Fruit fly (Drosophila melanogaster) whole organism, wandering third instar larva: ENCODE measurements around the gene CG4045.
A peak's percentile ranks its signal among the peaks of the same experiment; 100 is the strongest.

Experiments
- Abd-B ChIP-seq: fragments of >200 bp; optimal IDR thresholded peaks from 2 replicates; lab custom pipeline; 2017; ENCODE audit warnings: missing biosample characterization, missing genetic modification characterization
- CG9705 ChIP-seq: fragments of 200-800 bp; sonication (Bioruptor generic); optimal IDR thresholded peaks from 2 replicates; lab custom pipeline; 2018; ENCODE audit warnings: missing biosample characterization, mild to moderate bottlenecking, missing genetic modification characterization
- CrebA ChIP-seq: fragments of 200-800 bp; sonication (Bioruptor generic); optimal IDR thresholded peaks from 2 replicates; lab custom pipeline; 2016; ENCODE audit warnings: missing biosample characterization, mild to moderate bottlenecking, missing genetic modification characterization, borderline replicate concordance
- Dif ChIP-seq: fragments of 200-275, 200-300 bp; sonication (Bioruptor generic); optimal IDR thresholded peaks from 2 replicates; lab custom pipeline; 2018; ENCODE audit warnings: missing biosample characterization, missing genetic modification characterization; ENCODE audit not compliant: partially characterized antibody
- HLH106 ChIP-seq: fragments of 200-800 bp; optimal IDR thresholded peaks from 3 replicates; lab custom pipeline; 2019; ENCODE audit warnings: missing biosample characterization, mild to moderate bottlenecking, missing genetic modification characterization, moderate library complexity
- Hnf4 ChIP-seq: fragments of 200-800 bp; sonication (Bioruptor generic); optimal IDR thresholded peaks from 2 replicates; lab custom pipeline; 2016; ENCODE audit warnings: missing biosample characterization, mild to moderate bottlenecking, missing genetic modification characterization
- Hr78 ChIP-seq: fragments of >200 bp; optimal IDR thresholded peaks from 2 replicates; lab custom pipeline; 2017; ENCODE audit warnings: missing biosample characterization, missing genetic modification characterization
- Jra ChIP-seq: sonication (Bioruptor generic); optimal IDR thresholded peaks from 2 replicates; lab custom pipeline; 2016; ENCODE audit warnings: missing biosample characterization, missing genetic modification characterization
- Mio ChIP-seq: sonication (Bioruptor generic); optimal IDR thresholded peaks from 2 replicates; lab custom pipeline; 2016; ENCODE audit warnings: missing biosample characterization, missing genetic modification characterization
- Myc ChIP-seq: fragments of >200 bp; optimal IDR thresholded peaks from 2 replicates; lab custom pipeline; 2017
- N ChIP-seq: fragments of >200 bp; optimal IDR thresholded peaks from 2 replicates; lab custom pipeline; 2018; ENCODE audit warnings: missing biosample characterization, missing external identifiers, missing genetic modification characterization
- OdsH ChIP-seq: fragments of 200-800 bp; sonication (Bioruptor generic); optimal IDR thresholded peaks from 2 replicates; lab custom pipeline; 2016; ENCODE audit warnings: missing biosample characterization, mild to moderate bottlenecking, missing genetic modification characterization
- Rel ChIP-seq, 2 experiments: fragments of 200-800 bp; sonication (Bioruptor generic) in 1 of 2; optimal IDR thresholded peaks; 2 replicates in 1 of 2; 3 replicates in 1 of 2; lab custom pipeline; 2016 to 2019; ENCODE audit warnings: mild to moderate bottlenecking in 2 of 2, missing biosample characterization in 2 of 2, missing genetic modification characterization in 2 of 2, moderate library complexity in 1 of 2
- Sp1 ChIP-seq: fragments of 200-800 bp; sonication (Bioruptor generic); optimal IDR thresholded peaks from 3 replicates; lab custom pipeline; 2019; ENCODE audit warnings: missing biosample characterization, mild to moderate bottlenecking, missing genetic modification characterization, moderate library complexity
- Vsx2 ChIP-seq: fragments of 200-300, 225-300 bp; sonication (Bioruptor generic); optimal IDR thresholded peaks from 2 replicates; lab custom pipeline; 2018; ENCODE audit warnings: missing biosample characterization, missing genetic modification characterization; ENCODE audit not compliant: partially characterized antibody
- br ChIP-seq: fragments of 200-800 bp; sonication (Bioruptor generic); optimal IDR thresholded peaks from 2 replicates; lab custom pipeline; 2016; ENCODE audit warnings: missing biosample characterization, missing genetic modification characterization
- brk ChIP-seq: fragments of 200-800 bp; sonication (Bioruptor generic); optimal IDR thresholded peaks from 2 replicates; lab custom pipeline; 2016; ENCODE audit warnings: missing biosample characterization, mild to moderate bottlenecking, missing genetic modification characterization
- dl ChIP-seq, 2 experiments: fragments of 175-275, 200-275 bp in 1 of 2; fragments of 200-275 bp in 1 of 2; sonication (Bioruptor generic); optimal IDR thresholded peaks; lab custom pipeline; 2018; ENCODE audit warnings: mild to moderate bottlenecking in 2 of 2, missing biosample characterization in 2 of 2, missing genetic modification characterization in 2 of 2, moderate library complexity in 2 of 2; ENCODE audit not compliant: partially characterized antibody in 2 of 2, insufficient read depth in 1 of 2
- dmrt93B ChIP-seq: fragments of 200-800 bp; sonication (Bioruptor generic); optimal IDR thresholded peaks from 2 replicates; lab custom pipeline; 2018; ENCODE audit warnings: missing biosample characterization, mild to moderate bottlenecking, missing genetic modification characterization
- dsf ChIP-seq: sonication (Bioruptor generic); optimal IDR thresholded peaks from 2 replicates; lab custom pipeline; 2016; ENCODE audit warnings: missing biosample characterization, missing genetic modification characterization, borderline replicate concordance
- ey ChIP-seq: fragments of 200-800 bp; sonication (Bioruptor generic); optimal IDR thresholded peaks from 2 replicates; lab custom pipeline; 2016; ENCODE audit warnings: missing biosample characterization, missing genetic modification characterization
- foxo ChIP-seq, 2 experiments: fragments of 200-800 bp; sonication (Bioruptor generic); optimal IDR thresholded peaks; 2 replicates in 1 of 2; 3 replicates in 1 of 2; lab custom pipeline; 2016 to 2017; ENCODE audit warnings: missing biosample characterization in 2 of 2, missing genetic modification characterization in 2 of 2
- fru ChIP-seq: fragments of 200-800 bp; sonication (Bioruptor generic); optimal IDR thresholded peaks from 3 replicates; lab custom pipeline; 2016; ENCODE audit warnings: missing biosample characterization, mild to moderate bottlenecking, missing genetic modification characterization
- h ChIP-seq: fragments of 200-800 bp; sonication (Bioruptor generic); optimal IDR thresholded peaks from 3 replicates; lab custom pipeline; 2016; ENCODE audit warnings: missing biosample characterization, mild to moderate bottlenecking, missing genetic modification characterization
- jim ChIP-seq: fragments of 175-275, 200-325 bp; sonication (Bioruptor generic); optimal IDR thresholded peaks from 2 replicates; lab custom pipeline; 2016; ENCODE audit warnings: missing biosample characterization, mild to moderate bottlenecking, missing genetic modification characterization
- lola ChIP-seq: fragments of >200 bp; optimal IDR thresholded peaks from 2 replicates; lab custom pipeline; 2017; ENCODE audit warnings: missing biosample characterization, missing genetic modification characterization
- psq ChIP-seq: fragments of 200-800 bp; sonication (Bioruptor generic); optimal IDR thresholded peaks from 3 replicates; lab custom pipeline; 2017; ENCODE audit warnings: missing biosample characterization, mild to moderate bottlenecking, missing genetic modification characterization, moderate library complexity
- rgr ChIP-seq: fragments of 200-800 bp; sonication (Bioruptor generic); optimal IDR thresholded peaks from 3 replicates; lab custom pipeline; 2016; ENCODE audit warnings: missing biosample characterization, mild to moderate bottlenecking, missing genetic modification characterization
- sage ChIP-seq: fragments of 200-800 bp; sonication (Bioruptor generic); optimal IDR thresholded peaks from 2 replicates; lab custom pipeline; 2016; ENCODE audit warnings: missing biosample characterization, mild to moderate bottlenecking, missing genetic modification characterization
- sv ChIP-seq: fragments of 200-800 bp; sonication (Bioruptor generic); optimal IDR thresholded peaks from 3 replicates; lab custom pipeline; 2016; ENCODE audit warnings: missing biosample characterization, missing genetic modification characterization
- tai ChIP-seq: sonication (Bioruptor generic); optimal IDR thresholded peaks from 2 replicates; lab custom pipeline; 2016; ENCODE audit warnings: missing biosample characterization, missing genetic modification characterization
- usp ChIP-seq: fragments of >200 bp; optimal IDR thresholded peaks from 2 replicates; lab custom pipeline; 2017; ENCODE audit warnings: missing biosample characterization, missing genetic modification characterization
- woc ChIP-seq: sonication (Bioruptor generic); optimal IDR thresholded peaks from 2 replicates; lab custom pipeline; 2016; ENCODE audit warnings: missing biosample characterization, mild to moderate bottlenecking, missing genetic modification characterization

Gene CG4045

DNA sequence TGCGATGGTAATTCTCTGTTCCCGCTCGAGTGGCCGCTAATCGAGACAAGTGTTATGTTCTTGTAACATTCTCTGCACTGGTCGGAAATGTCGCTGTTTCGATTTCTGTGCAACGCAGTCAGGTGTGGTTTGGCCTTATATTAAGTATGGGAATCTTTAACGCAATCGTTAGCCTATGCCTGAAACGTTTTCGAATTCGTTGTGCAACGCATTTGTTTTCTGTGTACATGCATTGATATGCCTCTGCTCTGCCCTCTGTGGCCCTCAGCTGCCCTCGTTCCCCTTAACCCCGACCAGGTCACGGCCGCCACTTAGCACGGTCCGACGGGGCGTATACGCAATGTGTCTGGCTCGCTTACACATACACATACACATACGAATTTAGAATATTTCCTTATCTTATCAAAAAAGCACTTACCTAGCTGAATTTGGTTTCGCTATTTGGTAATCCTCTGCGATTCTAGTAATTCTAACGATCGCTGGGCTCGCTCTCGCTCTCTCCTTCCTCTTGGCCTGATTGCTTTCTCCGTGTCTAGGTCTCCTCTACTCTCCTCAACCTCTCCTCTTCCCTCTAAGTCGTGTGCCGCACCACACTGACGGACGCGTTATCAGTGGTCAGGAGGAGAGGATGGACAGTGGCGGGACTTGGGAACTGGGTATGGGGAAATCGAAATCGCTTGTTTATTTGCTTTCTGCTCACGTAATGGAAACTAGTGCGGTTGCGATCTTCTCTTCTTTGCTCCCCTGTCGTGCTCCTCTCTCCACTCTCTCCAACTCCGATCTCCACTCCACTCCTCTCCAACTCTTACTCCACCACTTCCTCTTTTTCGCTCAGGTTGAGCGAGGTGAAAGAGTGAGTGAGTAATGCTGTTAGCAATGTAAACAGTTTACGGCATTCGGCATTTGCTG, 26.7 kb downstream of the CG4045 start:
- TF ChIP-seq h (peak; percentile 67), ey (GFP tag; lab: Kevin White, UChicago) (no peak), sv (GFP tag; lab: Kevin White, UChicago) (no peak), lola (GFP tag; lab: Kevin White, UChicago) (no peak), br (GFP tag; lab: Kevin White, UChicago) (peak; percentile 75), HLH106 (peak; percentile 11)

DNA sequence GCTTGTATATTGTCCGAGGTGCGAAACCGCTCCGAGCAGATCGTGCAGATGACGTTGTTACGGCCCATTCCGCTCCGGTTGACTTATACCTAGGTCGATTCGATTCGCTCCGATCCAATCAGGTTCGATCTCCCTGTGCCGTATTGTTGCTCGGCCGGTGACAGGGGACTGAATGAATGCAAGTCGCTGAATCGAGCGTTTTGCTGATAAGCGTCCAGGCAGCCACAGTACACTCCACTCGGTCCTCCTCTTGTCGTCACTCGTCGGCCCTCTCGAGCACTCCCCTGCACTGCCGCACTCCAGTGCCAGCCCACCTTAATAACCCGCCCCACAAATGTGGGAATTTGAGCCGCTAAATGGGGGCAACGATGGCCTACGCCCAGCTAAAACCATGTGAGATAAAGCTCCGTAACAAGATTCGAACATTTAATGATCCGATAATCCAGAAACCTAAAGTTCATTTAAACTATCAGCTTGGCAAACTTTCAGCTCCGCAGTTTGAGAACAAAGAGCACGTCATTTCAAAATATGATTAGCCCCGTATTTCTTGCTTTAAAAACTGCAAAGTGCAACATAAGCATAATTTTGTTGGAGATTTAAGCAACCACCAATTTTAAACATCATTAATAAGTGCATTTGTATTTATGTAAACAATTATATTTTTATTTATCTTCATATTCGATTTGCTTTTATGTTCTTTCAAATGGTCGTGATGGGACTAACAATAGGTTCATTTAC, 31.9 kb downstream of the CG4045 start, which contains the start of gene CG4325:
CG4325 (minus strand) TSS at position 159 of the 738 bp plus-strand sequence.
- TF ChIP-seq br (GFP tag; lab: Kevin White, UChicago) (peak; percentile 0), psq (GFP tag; lab: Kevin White, UChicago) (no peak), Dif (GFP tag; lab: Kevin White, UChicago) (peak; percentile 37)

DNA sequence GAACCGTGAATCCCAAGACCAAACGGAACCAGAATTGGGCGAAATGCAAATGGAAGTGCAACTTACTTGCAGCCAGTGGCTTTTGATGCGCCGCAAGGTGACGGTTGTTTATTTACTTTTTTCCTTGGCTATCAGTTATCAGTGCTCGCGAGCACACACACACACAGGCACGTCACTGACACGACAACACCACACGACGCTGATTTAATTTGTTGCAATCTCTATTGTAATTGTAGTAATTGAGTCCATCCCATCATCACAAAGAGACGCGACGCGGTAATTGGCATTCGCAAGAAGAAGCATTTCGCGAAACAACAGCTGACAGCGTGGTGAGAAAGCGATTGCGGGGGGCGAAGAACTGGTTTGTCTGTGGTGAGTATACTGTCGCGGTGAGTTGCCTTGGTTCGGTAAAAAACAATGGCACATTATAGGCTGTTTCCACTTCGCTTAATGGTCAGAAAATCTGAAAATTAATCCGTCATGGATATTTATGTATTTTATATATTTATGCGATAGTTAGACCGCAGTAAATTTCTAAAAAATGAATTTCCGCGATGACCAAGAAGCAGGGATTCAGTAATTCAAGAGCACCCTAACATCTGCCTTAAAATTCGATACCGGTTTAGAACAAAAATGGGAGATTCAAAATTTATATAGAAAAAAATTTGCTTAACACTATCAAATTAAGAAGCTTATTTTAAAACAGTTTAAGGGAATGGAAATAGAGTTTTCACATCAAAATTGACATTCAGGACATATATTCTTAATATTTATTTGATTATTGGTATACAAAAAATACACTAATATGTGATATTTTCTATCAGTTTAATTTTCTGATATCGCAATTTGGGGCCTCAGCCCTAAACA, 33.5 kb downstream of the CG4045 start, which contains the start of the genes Actn and usp:
Actn (minus strand) TSS at position 331 of the 867 bp plus-strand sequence.
usp (minus strand) TSS at position 331 of the 867 bp plus-strand sequence.
- TF ChIP-seq dl (GFP tag; optimal IDR thresholded peaks at IDR 0.05; lab: Kevin White, UChicago; ENCODE audit: insufficient read depth in 1 of 2, partially characterized antibody in 2 of 2): no peak
- peak; percentile 55 for TF ChIP-seq woc
- no peak for TF ChIP-seq jim (GFP tag; lab: Kevin White, UChicago)
- TF ChIP-seq Abd-B (GFP tag; lab: Kevin White, UChicago): peak; percentile 40
- no peak for TF ChIP-seq psq (GFP tag; lab: Kevin White, UChicago)
- peak; percentile 28 for TF ChIP-seq sage (GFP tag; lab: Kevin White, UChicago)
- TF ChIP-seq Hr78 (GFP tag; lab: Kevin White, UChicago): peak; percentile 75
- no peak for TF ChIP-seq CG9705
- TF ChIP-seq ey (GFP tag; lab: Kevin White, UChicago): no peak
- TF ChIP-seq br (GFP tag; lab: Kevin White, UChicago): peak; percentile 24
- no peak for TF ChIP-seq lola (GFP tag; lab: Kevin White, UChicago)
- TF ChIP-seq foxo (GFP tag; optimal IDR thresholded peaks at IDR 0.05; lab: Kevin White, UChicago): peak in 1 of 2 experiments; percentile 38
- no peak for TF ChIP-seq tai (GFP tag; lab: Kevin White, UChicago)
- peak; percentile 98 for TF ChIP-seq N
- TF ChIP-seq Jra: no peak
- peak; percentile 52 for TF ChIP-seq h
- no peak for TF ChIP-seq Rel (GFP tag; optimal IDR thresholded peaks at IDR 0.05; lab: Kevin White, UChicago)
- TF ChIP-seq Rel (tag; optimal IDR thresholded peaks at IDR 0.05; lab: Kevin White, UChicago): peak; percentile 44
- TF ChIP-seq Myc (lab: Kevin White, UChicago): peak; percentile 70
- TF ChIP-seq Sp1 (GFP tag; lab: Kevin White, UChicago): peak; percentile 42
- peak; percentile 46 for TF ChIP-seq HLH106
- no peak for TF ChIP-seq dmrt93B (GFP tag; lab: Kevin White, UChicago)

DNA sequence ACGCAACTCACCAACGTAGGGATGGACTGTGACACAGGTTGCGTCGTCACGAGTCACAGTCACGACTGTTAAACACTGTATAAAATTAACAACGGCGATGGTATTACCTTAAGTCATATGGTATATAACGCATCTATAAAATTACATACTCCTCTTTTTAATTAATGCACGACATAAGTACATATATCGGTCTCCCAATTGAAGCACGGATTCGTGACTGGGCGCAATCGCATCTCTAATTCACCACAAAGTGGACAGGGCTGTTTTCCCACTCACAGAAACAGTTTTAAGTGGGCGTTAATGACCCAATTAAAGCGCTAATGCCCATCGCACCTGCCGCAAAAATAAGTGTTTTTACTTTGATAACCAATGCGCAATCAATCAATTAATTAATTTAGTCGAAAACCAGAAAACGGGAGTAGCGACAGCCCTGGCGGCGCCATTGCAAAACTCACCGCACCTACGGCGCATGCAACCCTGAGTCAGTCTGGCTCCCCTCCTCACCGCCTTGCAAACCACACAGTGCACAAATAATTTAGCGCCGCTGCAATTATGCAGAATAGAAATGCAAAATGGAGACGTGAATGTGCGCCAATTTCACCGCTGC, 34.3 kb downstream of the CG4045 start, which contains the start of gene CG4313:
CG4313 (plus strand) TSS at position 557 of the 607 bp plus-strand sequence.
- peak; percentile 54 for TF ChIP-seq sv (GFP tag; lab: Kevin White, UChicago)
- TF ChIP-seq usp: no peak
- peak; percentile 67 for TF ChIP-seq rgr
- peak; percentile 68 for TF ChIP-seq Hnf4 (GFP tag; lab: Kevin White, UChicago)
- TF ChIP-seq jim (GFP tag; lab: Kevin White, UChicago): no peak
- no peak for TF ChIP-seq N
- peak; percentile 81 for TF ChIP-seq h
- peak; percentile 72 for TF ChIP-seq ey (GFP tag; lab: Kevin White, UChicago)
- TF ChIP-seq Myc (lab: Kevin White, UChicago): peak; percentile 89
- TF ChIP-seq lola (GFP tag; lab: Kevin White, UChicago): no peak
- TF ChIP-seq Sp1 (GFP tag; lab: Kevin White, UChicago): peak; percentile 74
- TF ChIP-seq OdsH: peak; percentile 67
- peak; percentile 60 for TF ChIP-seq psq (GFP tag; lab: Kevin White, UChicago)
- TF ChIP-seq dsf (GFP tag; lab: Kevin White, UChicago): no peak
- TF ChIP-seq Dif (GFP tag; lab: Kevin White, UChicago): no peak
- no peak for TF ChIP-seq Vsx2 (GFP tag; lab: Kevin White, UChicago)
- peak in 1 of 2 experiments; percentile 81 for TF ChIP-seq foxo (GFP tag; optimal IDR thresholded peaks at IDR 0.05; lab: Kevin White, UChicago)
- TF ChIP-seq Jra: peak; percentile 76
- TF ChIP-seq CG9705: peak; percentile 64
- TF ChIP-seq CrebA: no peak
- TF ChIP-seq woc: peak; percentile 82
- no peak for TF ChIP-seq brk (GFP tag; lab: Kevin White, UChicago)
- TF ChIP-seq Mio (GFP tag; lab: Kevin White, UChicago): no peak
- peak; percentile 41 for TF ChIP-seq sage (GFP tag; lab: Kevin White, UChicago)
- peak; percentile 80 for TF ChIP-seq fru (GFP tag; lab: Kevin White, UChicago)
- no peak for TF ChIP-seq Hr78 (GFP tag; lab: Kevin White, UChicago)
